Fruit fly (Drosophila melanogaster): ENCODE data around the gene Pgant5.

Gene Pgant5

dm6 chr2L:5113480-5114118 lies 20.2 kb upstream of the Pgant5 start (continued):
- TF ChIP-seq MTF-1 (GFP tag; optimal IDR thresholded peaks at IDR 0.05; ENCODE audit: borderline replicate concordance): peak; percentile 15
- peak; percentile 7 for TF ChIP-seq nerfin-1 (tag; optimal IDR thresholded peaks at IDR 0.05)
- no peak for TF ChIP-seq lov (optimal IDR thresholded peaks at IDR 0.05)
- no peak for TF ChIP-seq lov (GFP tag; IDR thresholded peaks at IDR 0.05)
- TF ChIP-seq CG10209 (GFP tag; optimal IDR thresholded peaks at IDR 0.05): peak; percentile 16
- peak; percentile 12 for TF ChIP-seq CG17568 (GFP tag; optimal IDR thresholded peaks at IDR 0.05)
- peak; percentile 16 for TF ChIP-seq CG1603 (tag; optimal IDR thresholded peaks at IDR 0.05)
- peak; percentile 3 for TF ChIP-seq Sox102F (GFP tag; optimal IDR thresholded peaks at IDR 0.05)
- TF ChIP-seq Meics (GFP tag; optimal IDR thresholded peaks at IDR 0.05): peak; percentile 12
- peak; percentile 73 for TF ChIP-seq sens (GFP tag)
- peak; percentile 11 for TF ChIP-seq gem (tag; optimal IDR thresholded peaks at IDR 0.05)
- peak; percentile 23 for TF ChIP-seq CG18599 (GFP tag; optimal IDR thresholded peaks at IDR 0.05)
- TF ChIP-seq CG2678 (tag; optimal IDR thresholded peaks at IDR 0.05): peak; percentile 43
- TF ChIP-seq Dip2 (GFP tag; IDR thresholded peaks at IDR 0.05): no peak
- no peak for TF ChIP-seq Scr (GFP tag; IDR thresholded peaks at IDR 0.05; ENCODE audit: partially characterized antibody)
- peak; percentile 24; the same call in 1 of the 2 replicates for TF ChIP-seq E2f2 (GFP tag; IDR thresholded peaks at IDR 0.05)
- TF ChIP-seq hb (GFP tag; IDR thresholded peaks at IDR 0.05; ENCODE audit: partially characterized antibody): no peak
- no peak for TF ChIP-seq CG2116 (GFP tag; optimal IDR thresholded peaks at IDR 0.05)
- no peak for TF ChIP-seq pzg (GFP tag; optimal IDR thresholded peaks at IDR 0.05)
- peak; percentile 5 for TF ChIP-seq HmgZ (tag; optimal IDR thresholded peaks at IDR 0.05)
- no peak for TF ChIP-seq zen2 (GFP tag; IDR thresholded peaks at IDR 0.05; ENCODE audit: partially characterized antibody)
- TF ChIP-seq Hmr (GFP tag; optimal IDR thresholded peaks at IDR 0.05): peak; percentile 36
- no peak for TF ChIP-seq Gsc (GFP tag; IDR thresholded peaks at IDR 0.05)
- no peak for TF ChIP-seq CG3838 (GFP tag; optimal IDR thresholded peaks at IDR 0.05)
- peak; percentile 13 for TF ChIP-seq CG10543 (GFP tag; optimal IDR thresholded peaks at IDR 0.05)
- TF ChIP-seq tap (tag; optimal IDR thresholded peaks at IDR 0.05): peak; percentile 44
- TF ChIP-seq trh (GFP tag; optimal IDR thresholded peaks at IDR 0.05): peak; percentile 6
- TF ChIP-seq zen (tag; optimal IDR thresholded peaks at IDR 0.05): no peak
- TF ChIP-seq odd (GFP tag; optimal IDR thresholded peaks at IDR 0.05): peak; percentile 58
- TF ChIP-seq toy (GFP tag; IDR thresholded peaks at IDR 0.05): no peak
- TF ChIP-seq Camta (GFP tag; optimal IDR thresholded peaks at IDR 0.05): no peak
- no peak for TF ChIP-seq dm (GFP tag; optimal IDR thresholded peaks at IDR 0.05)
- peak; percentile 6 for TF ChIP-seq CG15269 (tag; optimal IDR thresholded peaks at IDR 0.05)
- peak; percentile 50 for TF ChIP-seq dmrt99B (tag; optimal IDR thresholded peaks at IDR 0.05)
- TF ChIP-seq CG15073 (GFP tag; optimal IDR thresholded peaks at IDR 0.05): no peak
- peak; percentile 18 for TF ChIP-seq CG12219 (GFP tag; optimal IDR thresholded peaks at IDR 0.05)
- TF ChIP-seq Pdp1 (GFP tag; optimal IDR thresholded peaks at IDR 0.05): peak in 1 of 2 experiments; percentile 66
- TF ChIP-seq Med (GFP tag): peak; percentile 85
- no peak for TF ChIP-seq CG4730 (GFP tag; IDR thresholded peaks at IDR 0.05)
- peak; percentile 1 for TF ChIP-seq fd3F (GFP tag; optimal IDR thresholded peaks at IDR 0.05)
- TF ChIP-seq CG14014 (GFP tag; IDR thresholded peaks at IDR 0.05): peak; percentile 38; the same call in 1 of the 2 replicates
- no peak for TF ChIP-seq chn (GFP tag; optimal IDR thresholded peaks at IDR 0.05)
- TF ChIP-seq caup (GFP tag; optimal IDR thresholded peaks at IDR 0.05; ENCODE audit: severe bottlenecking): peak; percentile 26
- no peak for TF ChIP-seq Hand (GFP tag; optimal IDR thresholded peaks at IDR 0.05)
- no peak for TF ChIP-seq CG10274 (GFP tag; optimal IDR thresholded peaks at IDR 0.05)
- TF ChIP-seq Asciz (GFP tag; optimal IDR thresholded peaks at IDR 0.05): peak; percentile 41
- TF ChIP-seq CG6175 (GFP tag; IDR thresholded peaks at IDR 0.05): no peak
- TF ChIP-seq Xrp1 (GFP tag; IDR thresholded peaks at IDR 0.05): no peak
